Fruit fly (Drosophila melanogaster) S2 (cell line): ENCODE measurements around the gene D2hgdh.

Experiments
- CG8478 ChIP-seq: fragments of >200 bp; optimal IDR thresholded peaks from 2 replicates; lab custom pipeline; 2018
- CTCF ChIP-seq, 2 experiments: fragments of >200 bp; optimal IDR thresholded peaks; 2 replicates each; lab custom pipeline; 2018

- TF ChIP-seq CTCF (optimal IDR thresholded peaks at IDR 0.05; lab: Kevin White, UChicago) (no peak), CG8478 (lab: Kevin White, UChicago) (no peak)
Measured at dm6 chrX:2145690-2146470, 4.6 kb downstream of the D2hgdh start.
